Fruit fly (Drosophila melanogaster): ENCODE measurements around the gene CG6845.

CG6845 gene

dm6 chr3L:128295-129117 lies 17.7 kb upstream of the CG6845 start (continued):
- TF ChIP-seq CG13624 (GFP tag; optimal IDR thresholded peaks at IDR 0.05) (peak; percentile 43), gsb (GFP tag; IDR thresholded peaks at IDR 0.05) (no peak), nmo (GFP tag; optimal IDR thresholded peaks at IDR 0.05) (no peak), CG17802 (tag; optimal IDR thresholded peaks at IDR 0.05) (no peak), pzg (GFP tag; optimal IDR thresholded peaks at IDR 0.05) (no peak), CG8924 (tag; optimal IDR thresholded peaks at IDR 0.05) (peak; percentile 11), CG11695 (GFP tag; IDR thresholded peaks at IDR 0.05) (peak; percentile 47; the same call in 1 of the 3 replicates), lola (GFP tag; optimal IDR thresholded peaks at IDR 0.05) (peak in 1 of 3 experiments; percentile 12), CG34224 (GFP tag; IDR thresholded peaks at IDR 0.05; ENCODE audit: partially characterized antibody) (peak; percentile 40; the same call in 1 of the 3 replicates), Pdp1 (GFP tag; optimal IDR thresholded peaks at IDR 0.05) (peak in 1 of 2 experiments; percentile 33), wek (GFP tag; optimal IDR thresholded peaks at IDR 0.05) (peak; percentile 27), CG13287 (GFP tag; IDR thresholded peaks at IDR 0.05; ENCODE audit: partially characterized antibody) (peak; percentile 29; the same call in 1 of the 2 replicates), Ets97D (GFP tag; optimal IDR thresholded peaks at IDR 0.05) (peak; percentile 40), abd-A (tag; optimal IDR thresholded peaks at IDR 0.05) (peak; percentile 37), CG17328 (GFP tag; IDR thresholded peaks at IDR 0.05) (peak; percentile 14; the same call in 1 of the 2 replicates), lab (GFP tag; optimal IDR thresholded peaks at IDR 0.05) (peak; percentile 25), CG1603 (tag; optimal IDR thresholded peaks at IDR 0.05) (peak; percentile 21), CrebB (tag; optimal IDR thresholded peaks at IDR 0.05) (peak; percentile 54), CG6654 (GFP tag; optimal IDR thresholded peaks at IDR 0.05) (no peak), sim (GFP tag; IDR thresholded peaks at IDR 0.05) (no peak), hkb (optimal IDR thresholded peaks at IDR 0.05) (no peak), hkb (GFP tag; IDR thresholded peaks at IDR 0.05) (peak; percentile 48), CG13894 (tag; optimal IDR thresholded peaks at IDR 0.05) (peak; percentile 17), CG14667 (GFP tag; IDR thresholded peaks at IDR 0.05) (no peak), Trl (optimal IDR thresholded peaks at IDR 0.05) (peak; percentile 62 to 74), Trl (GFP tag; optimal IDR thresholded peaks at IDR 0.05) (no peak), CG6854 (GFP tag; optimal IDR thresholded peaks at IDR 0.05) (no peak), Adf1 (GFP tag; IDR thresholded peaks at IDR 0.05) (peak; percentile 33; the same call in 1 of the 2 replicates), sna (GFP tag; IDR thresholded peaks at IDR 0.05; ENCODE audit: partially characterized antibody) (peak; percentile 48; the same call in 1 of the 2 replicates), seq (GFP tag; IDR thresholded peaks at IDR 0.05) (no peak), pb (GFP tag; optimal IDR thresholded peaks at IDR 0.05) (no peak), CG10209 (GFP tag; optimal IDR thresholded peaks at IDR 0.05) (no peak), lov (optimal IDR thresholded peaks at IDR 0.05) (no peak), lov (GFP tag; IDR thresholded peaks at IDR 0.05) (peak; percentile 68; the same call in 1 of the 3 replicates), stc (GFP tag; IDR thresholded peaks at IDR 0.05) (no peak), CG5180 (GFP tag; optimal IDR thresholded peaks at IDR 0.05) (no peak), zen (tag; optimal IDR thresholded peaks at IDR 0.05) (peak; percentile 24), CG31365 (tag; optimal IDR thresholded peaks at IDR 0.05) (peak; percentile 7), Spps (tag; optimal IDR thresholded peaks at IDR 0.05) (no peak), chm (GFP tag; IDR thresholded peaks at IDR 0.05) (0 out of 2 replicates have a peak, but pooled peaks have one; percentile 36), CG9727 (GFP tag; optimal IDR thresholded peaks at IDR 0.05) (peak; percentile 5), CG32767 (GFP tag; IDR thresholded peaks at IDR 0.05) (peak; percentile 54; the same call in 1 of the 2 replicates), CG33213 (GFP tag; optimal IDR thresholded peaks at IDR 0.05) (no peak), HLHmδ (GFP tag; optimal IDR thresholded peaks at IDR 0.05) (no peak), CG3163 (GFP tag; optimal IDR thresholded peaks at IDR 0.05) (peak; percentile 60), CG7556 (GFP tag; optimal IDR thresholded peaks at IDR 0.05) (no peak), vvl (GFP tag; IDR thresholded peaks at IDR 0.05) (peak; percentile 83), zen2 (GFP tag; IDR thresholded peaks at IDR 0.05; ENCODE audit: partially characterized antibody) (peak; percentile 31; the same call in 1 of the 3 replicates)

All from whole organism, embryonic.